Worm (Caenorhabditis elegans) whole organism, mixed stage, embryonic: ENCODE data around the gene hsp-43.

Experiments used
- bed-3 ChIP-seq: fragments of 200-800 bp; sonication (Bioruptor generic); optimal IDR thresholded peaks from 3 replicates; lab custom pipeline; 2018; ENCODE audit warnings: mild to moderate bottlenecking, missing genetic modification characterization, moderate library complexity, missing compliant biosample characterization
- ces-1 ChIP-seq: fragments of 150-350 bp; optimal IDR thresholded peaks from 2 replicates; lab custom pipeline; 2014; ENCODE audit warnings: missing biosample characterization, missing genetic modification reagents, missing genetic modification characterization
- drap-1 ChIP-seq: fragments of 200-800 bp; sonication (Bioruptor generic); optimal IDR thresholded peaks from 3 replicates; lab custom pipeline; 2018; ENCODE audit warnings: mild to moderate bottlenecking, missing genetic modification characterization, missing compliant biosample characterization
- flh-1 ChIP-seq: fragments of 200-800 bp; sonication (Bioruptor generic); optimal IDR thresholded peaks from 2 replicates; lab custom pipeline; 2018; ENCODE audit warnings: mild to moderate bottlenecking, missing genetic modification characterization, moderate library complexity, missing compliant biosample characterization
- mep-1 ChIP-seq: fragments of 150-350 bp; optimal IDR thresholded peaks from 2 replicates; lab custom pipeline; 2017; ENCODE audit warnings: missing biosample characterization, missing genetic modification reagents, missing genetic modification characterization, inconsistent platforms
- snpc-4 ChIP-seq: fragments of 150-350 bp; optimal IDR thresholded peaks from 2 replicates; lab custom pipeline; 2014; ENCODE audit warnings: missing biosample characterization, missing genetic modification characterization
- unc-120 ChIP-seq: sonication (generic microtip); optimal IDR thresholded peaks from 2 replicates; lab custom pipeline; 2017; ENCODE audit warnings: missing genetic modification characterization, missing compliant biosample characterization; ENCODE audit not compliant: poor library complexity, severe bottlenecking
- unc-62 ChIP-seq: fragments of 150-350 bp; optimal IDR thresholded peaks from 2 replicates; lab custom pipeline; 2014; ENCODE audit warnings: missing biosample characterization, missing genetic modification reagents, missing genetic modification characterization
- zip-8 ChIP-seq: fragments of 150-350 bp; optimal IDR thresholded peaks from 2 replicates; lab custom pipeline; 2014; ENCODE audit warnings: missing biosample characterization, missing genetic modification characterization
- ztf-11 ChIP-seq: fragments of 150-350 bp; optimal IDR thresholded peaks from 2 replicates; lab custom pipeline; 2014; ENCODE audit warnings: missing biosample characterization, missing genetic modification characterization

DNA sequence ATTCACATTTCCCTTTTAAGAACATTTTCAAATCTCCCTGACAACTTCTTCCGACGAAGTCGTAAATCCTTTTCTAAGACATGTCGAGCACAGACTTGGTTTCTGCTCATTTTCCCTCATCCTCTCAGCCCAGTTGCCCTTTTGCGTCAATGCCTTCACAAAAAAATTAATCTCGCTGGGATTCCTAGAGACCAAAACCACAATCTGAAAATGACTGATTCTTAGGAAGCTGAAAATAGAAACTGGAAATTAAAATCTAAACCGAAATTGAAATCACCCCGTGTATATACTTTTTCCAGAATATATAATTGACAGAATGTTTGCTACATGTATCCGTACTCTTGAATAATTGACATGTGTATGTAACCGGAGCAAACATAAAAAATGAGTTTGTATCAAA is 11.7 kb upstream of the hsp-43 start:
- TF ChIP-seq drap-1 = no peak
- no peak for TF ChIP-seq ces-1 (GFP tag; lab: Kevin White, UChicago)
- no peak for TF ChIP-seq ztf-11
- TF ChIP-seq snpc-4 = no peak
- TF ChIP-seq zip-8 (tag; lab: Kevin White, UChicago) = no peak
- no peak for TF ChIP-seq mep-1 (tag; lab: Kevin White, UChicago)
- no peak for TF ChIP-seq bed-3 (GFP tag; lab: Kevin White, UChicago)
- TF ChIP-seq flh-1 (GFP tag; lab: Kevin White, UChicago) = no peak
- TF ChIP-seq unc-120 (tag; lab: Kevin White, UChicago) = no peak
- no peak for TF ChIP-seq unc-62 (GFP tag; lab: Kevin White, UChicago)
